Fruit fly (Drosophila melanogaster): Measurements from ENCODE around the gene CG18599.

dm6 chr3R:18283441-18283840 is 15.9 kb downstream of the CG18599 start, which contains the start of the genes CG14312 and CG8064:
- TF ChIP-seq ovo (GFP tag; optimal IDR thresholded peaks at IDR 0.05) (no peak), CG7101 (tag; optimal IDR thresholded peaks at IDR 0.05) (no peak), Hr96 (GFP tag; optimal IDR thresholded peaks at IDR 0.05) (no peak), pad (GFP tag; optimal IDR thresholded peaks at IDR 0.05) (no peak), CG33017 (tag; optimal IDR thresholded peaks at IDR 0.05) (no peak), Crg-1 (GFP tag; optimal IDR thresholded peaks at IDR 0.05) (no peak), cic (GFP tag; optimal IDR thresholded peaks at IDR 0.05) (no peak), CG1620 (GFP tag; optimal IDR thresholded peaks at IDR 0.05) (no peak), CG12768 (GFP tag; optimal IDR thresholded peaks at IDR 0.05) (no peak), CG11617 (GFP tag; optimal IDR thresholded peaks at IDR 0.05) (no peak), CG7045 (GFP tag; optimal IDR thresholded peaks at IDR 0.05) (no peak), CG5204 (GFP tag; optimal IDR thresholded peaks at IDR 0.05) (no peak), kay (GFP tag; ENCODE audit: borderline replicate concordance) (no peak)

Measured in whole organism, adult.